Fruit fly (Drosophila melanogaster) whole organism: Measurements from ENCODE around the gene BOD1.

Experiments
- psq ChIP-seq: fragments of >200 bp; optimal IDR thresholded peaks from 2 replicates; lab custom pipeline; 2017
- usp ChIP-seq: fragments of >200 bp; optimal IDR thresholded peaks from 2 replicates; lab custom pipeline; 2017; ENCODE audit warnings: missing biosample characterization, missing genetic modification characterization, mixed read lengths

dm6 chr3R:27928140-27928539, 9.9 kb upstream of the BOD1 start, which contains the start of gene nenya:
- no peak for TF ChIP-seq psq (lab: Kevin White, UChicago)
- no peak for TF ChIP-seq usp (GFP tag; lab: Kevin White, UChicago)
